Worm (Caenorhabditis elegans) whole organism, mixed stage, embryonic: ENCODE results near the gene spex-3.

Experiments
- mep-1 ChIP-seq: fragments of 150-350 bp; optimal IDR thresholded peaks from 2 replicates; lab custom pipeline; 2017; ENCODE audit warnings: missing biosample characterization, missing genetic modification reagents, missing genetic modification characterization, inconsistent platforms
- tbx-8 ChIP-seq: fragments of 200-800 bp; sonication (Bioruptor generic); optimal IDR thresholded peaks from 2 replicates; lab custom pipeline; 2018; ENCODE audit warnings: mild to moderate bottlenecking, missing genetic modification characterization, moderate library complexity, missing compliant biosample characterization

ce11 chrIII:1743081-1743480 lies 40.8 kb upstream of the spex-3 start:
- TF ChIP-seq mep-1 (tag; lab: Kevin White, UChicago) (no peak), tbx-8 (GFP tag; lab: Kevin White, UChicago) (no peak)
